Worm (Caenorhabditis elegans) whole organism, late embryonic: ENCODE results near the gene flp-19.

Experiments
- ama-1 ChIP-seq: fragments of 150-350 bp; optimal IDR thresholded peaks from 2 replicates; lab custom pipeline; 2014
- elt-4 ChIP-seq: sonication (generic microtip); optimal IDR thresholded peaks from 2 replicates; lab custom pipeline; 2016; ENCODE audit warnings: missing genetic modification characterization, missing compliant biosample characterization
- fkh-10 ChIP-seq: fragments of 150-350 bp; optimal IDR thresholded peaks from 2 replicates; lab custom pipeline; 2014; ENCODE audit warnings: missing biosample characterization, missing genetic modification reagents, missing genetic modification characterization

DNA sequence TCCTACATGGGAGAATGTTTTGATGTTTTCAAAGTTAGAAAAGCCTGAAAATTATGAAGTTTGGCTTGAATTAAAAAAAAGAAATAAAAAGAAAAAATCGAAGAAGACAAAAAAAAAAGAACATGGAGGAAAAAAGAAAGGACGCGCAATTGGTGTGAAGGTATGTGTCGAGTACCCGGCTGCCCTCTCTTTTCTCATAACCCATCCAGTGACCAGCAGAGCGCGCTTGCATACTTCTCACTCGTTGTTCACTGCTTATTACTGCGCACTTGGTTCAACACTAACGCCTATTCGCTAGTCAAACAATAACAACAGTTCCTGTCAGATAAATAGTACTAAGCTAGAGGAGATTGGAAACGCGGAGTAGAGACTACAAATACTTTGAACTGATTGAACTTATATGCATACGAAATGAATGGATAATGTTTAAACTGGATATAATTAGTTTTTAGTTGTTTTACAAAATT, 19.7 kb downstream of the flp-19 start, which contains the start of gene abl-1:
- TF ChIP-seq ama-1 (lab: Kevin White, UChicago) (no peak), fkh-10 (GFP tag; lab: Kevin White, UChicago) (no peak), elt-4 (tag; lab: Kevin White, UChicago) (no peak)
